Fruit fly (Drosophila melanogaster) whole organism, embryonic: ENCODE results near the gene bsf.

Experiments
- Asciz ChIP-seq: fragments of 200-800 bp; sonication (Bioruptor generic); optimal IDR thresholded peaks from 2 replicates; lab custom pipeline; 2017; ENCODE audit warnings: missing biosample characterization, mild to moderate bottlenecking, missing genetic modification characterization, missing genetic modification reagents
- Atf3 ChIP-seq: fragments of 200-800 bp; sonication (Bioruptor generic); optimal IDR thresholded peaks from 3 replicates; lab custom pipeline; 2016; ENCODE audit warnings: missing biosample characterization, missing genetic modification characterization
- Blimp-1 ChIP-seq: fragments of 200-800 bp; sonication (Bioruptor generic); optimal IDR thresholded peaks from 3 replicates; lab custom pipeline; 2018; ENCODE audit warnings: missing biosample characterization, missing genetic modification characterization, mild to moderate bottlenecking, moderate library complexity, missing genetic modification reagents
- C15 ChIP-seq: fragments of 200-800 bp; sonication (Bioruptor generic); IDR thresholded peaks from 3 replicates; pipeline ENCODE4 v1.3.6; 2022; ENCODE audit warnings: missing biosample characterization, missing genetic modification characterization
- CG10147 ChIP-seq: fragments of 200-800 bp; sonication (Bioruptor generic); optimal IDR thresholded peaks from 2 replicates; lab custom pipeline; 2019; ENCODE audit warnings: missing biosample characterization, mild to moderate bottlenecking, missing genetic modification characterization, moderate library complexity
- CG10959 ChIP-seq: fragments of 200-800 bp; sonication (Bioruptor generic); IDR thresholded peaks from 2 replicates; pipeline ENCODE4 v1.3.6; 2022; ENCODE audit warnings: missing biosample characterization, missing genetic modification characterization
- CG11085 ChIP-seq: fragments of 200-800 bp; sonication (Bioruptor generic); IDR thresholded peaks from 2 replicates; pipeline ENCODE4 v1.3.6; 2022; ENCODE audit warnings: missing biosample characterization, missing genetic modification characterization
- CG11398 ChIP-seq: fragments of 200-800 bp; sonication (Bioruptor generic); optimal IDR thresholded peaks from 2 replicates; lab custom pipeline; 2016; ENCODE audit warnings: missing biosample characterization, missing genetic modification characterization
- CG11696 ChIP-seq: fragments of 200-800 bp; sonication (Bioruptor generic); IDR thresholded peaks from 2 replicates; pipeline ENCODE4 v1.3.6; 2022; ENCODE audit warnings: missing biosample characterization, missing genetic modification characterization
- CG13775 ChIP-seq: fragments of 200-800 bp; sonication (Bioruptor generic); optimal IDR thresholded peaks from 3 replicates; lab custom pipeline; 2017; ENCODE audit warnings: missing biosample characterization, mild to moderate bottlenecking, missing genetic modification characterization
- CG15269 ChIP-seq: fragments of 200-800 bp; sonication (Bioruptor generic); optimal IDR thresholded peaks from 2 replicates; lab custom pipeline; 2018; ENCODE audit warnings: missing biosample characterization, mild to moderate bottlenecking, missing genetic modification characterization, moderate library complexity
- CG16779 ChIP-seq: fragments of 200-800 bp; sonication (Bioruptor generic); IDR thresholded peaks from 2 replicates; pipeline ENCODE4 v1.3.6; 2022; ENCODE audit warnings: missing biosample characterization, missing genetic modification characterization
- CG3726 ChIP-seq: fragments of 200-800 bp; sonication (Bioruptor generic); IDR thresholded peaks from 3 replicates; pipeline ENCODE4, ENCODE4 v1.3.6; 2022; ENCODE audit warnings: missing biosample characterization, missing genetic modification characterization
- CG4707 ChIP-seq: fragments of 200-800 bp; sonication (Bioruptor generic); optimal IDR thresholded peaks from 2 replicates; lab custom pipeline; 2018; ENCODE audit warnings: missing biosample characterization, mild to moderate bottlenecking, missing genetic modification characterization, moderate library complexity
- CG6791 ChIP-seq: fragments of 200-800 bp; sonication (Bioruptor generic); IDR thresholded peaks from 3 replicates; pipeline ENCODE4 v1.3.6; 2022; ENCODE audit warnings: missing biosample characterization, missing genetic modification characterization; ENCODE audit not compliant: partially characterized antibody
- CG6854 ChIP-seq: fragments of 200-800 bp; sonication (Bioruptor generic); optimal IDR thresholded peaks from 3 replicates; lab custom pipeline; 2017; ENCODE audit warnings: missing biosample characterization, mild to moderate bottlenecking, missing genetic modification characterization
- CG8944 ChIP-seq: fragments of 200-800 bp; sonication (Bioruptor generic); optimal IDR thresholded peaks from 3 replicates; lab custom pipeline; 2016; ENCODE audit warnings: missing biosample characterization, missing genetic modification characterization
- CG9215 ChIP-seq: fragments of 200-800 bp; sonication (Bioruptor generic); IDR thresholded peaks from 2 replicates; pipeline ENCODE4 v1.3.6; 2022; ENCODE audit warnings: missing biosample characterization, missing genetic modification characterization
- Dip2 ChIP-seq: fragments of 200-800 bp; sonication (Bioruptor generic); IDR thresholded peaks from 2 replicates; pipeline ENCODE4 v1.3.6; 2022; ENCODE audit warnings: missing biosample characterization, missing genetic modification characterization
- Dref ChIP-seq: fragments of 200-800 bp; sonication (Bioruptor generic); IDR thresholded peaks from 2 replicates; pipeline ENCODE4 v1.3.6; 2022; ENCODE audit warnings: missing biosample characterization, missing genetic modification characterization
- E2f1 ChIP-seq: fragments of 200-800 bp; sonication (Bioruptor generic); IDR thresholded peaks from 2 replicates; pipeline ENCODE4 v1.3.6; 2022; ENCODE audit warnings: missing biosample characterization, missing genetic modification characterization
- Ets97D ChIP-seq: fragments of 200-800 bp; sonication (Bioruptor generic); optimal IDR thresholded peaks from 3 replicates; lab custom pipeline; 2016; ENCODE audit warnings: missing biosample characterization, missing genetic modification characterization
- HmgZ ChIP-seq: fragments of 200-800 bp; sonication (Bioruptor generic); optimal IDR thresholded peaks from 2 replicates; lab custom pipeline; 2018; ENCODE audit warnings: missing biosample characterization, mild to moderate bottlenecking, missing genetic modification characterization
- Hsf ChIP-seq: fragments of 200-800 bp; sonication (Bioruptor generic); optimal IDR thresholded peaks from 3 replicates; lab custom pipeline; 2016; ENCODE audit warnings: missing biosample characterization, missing genetic modification characterization
- NfI ChIP-seq: fragments of 200-800 bp; sonication (Bioruptor generic); optimal IDR thresholded peaks from 3 replicates; lab custom pipeline; 2018; ENCODE audit warnings: missing biosample characterization, mild to moderate bottlenecking, missing genetic modification characterization, moderate library complexity
- Oaz ChIP-seq: fragments of 200-800 bp; sonication (Bioruptor generic); IDR thresholded peaks from 2 replicates; pipeline ENCODE4 v1.3.6; 2022; ENCODE audit warnings: missing biosample characterization, missing genetic modification characterization
- Oli ChIP-seq: fragments of 200-800 bp; sonication (Bioruptor generic); optimal IDR thresholded peaks from 2 replicates; lab custom pipeline; 2018; ENCODE audit warnings: missing biosample characterization, mild to moderate bottlenecking, missing genetic modification characterization, moderate library complexity
- PHDP ChIP-seq: fragments of 200-800 bp; sonication (Bioruptor generic); optimal IDR thresholded peaks from 3 replicates; lab custom pipeline; 2018; ENCODE audit warnings: missing biosample characterization, mild to moderate bottlenecking, missing genetic modification characterization, moderate library complexity
- Side ChIP-seq: fragments of 200-800 bp; sonication (Bioruptor generic); optimal IDR thresholded peaks from 2 replicates; lab custom pipeline; 2016; ENCODE audit warnings: missing biosample characterization, missing genetic modification characterization
- Sox102F ChIP-seq: fragments of 200-800 bp; sonication (Bioruptor generic); optimal IDR thresholded peaks from 2 replicates; lab custom pipeline; 2018; ENCODE audit warnings: missing biosample characterization, mild to moderate bottlenecking, missing genetic modification characterization, moderate library complexity
- Sry-δ ChIP-seq: fragments of 200-800 bp; sonication (Bioruptor generic); optimal IDR thresholded peaks from 2 replicates; lab custom pipeline; 2016; ENCODE audit warnings: missing biosample characterization, missing genetic modification characterization
- al ChIP-seq: fragments of 200-800 bp; sonication (Bioruptor generic); IDR thresholded peaks from 2 replicates; pipeline ENCODE4 v1.3.6; 2022; ENCODE audit warnings: missing biosample characterization, missing genetic modification characterization
- dmrt99B ChIP-seq: fragments of 200-800 bp; sonication (Bioruptor generic); optimal IDR thresholded peaks from 2 replicates; lab custom pipeline; 2018; ENCODE audit warnings: missing biosample characterization, mild to moderate bottlenecking, missing genetic modification characterization, moderate library complexity
- knrl ChIP-seq: fragments of 200-800 bp; sonication (Bioruptor generic); IDR thresholded peaks from 3 replicates; pipeline ENCODE4 v1.3.6; 2022; ENCODE audit warnings: missing biosample characterization, missing genetic modification characterization; ENCODE audit not compliant: partially characterized antibody
- lola ChIP-seq, 3 experiments: fragments of >200 bp in 2 of 3; fragments of 200-800 bp in 1 of 3; sonication (Bioruptor generic) in 1 of 3; optimal IDR thresholded peaks; 2 replicates each; lab custom pipeline; 2017 to 2019; ENCODE audit warnings: missing biosample characterization in 3 of 3, missing genetic modification characterization in 3 of 3, mild to moderate bottlenecking in 1 of 3, moderate library complexity in 1 of 3
- oc ChIP-seq: fragments of 200-800 bp; sonication (Bioruptor generic); optimal IDR thresholded peaks from 2 replicates; lab custom pipeline; 2018; ENCODE audit warnings: missing biosample characterization, mild to moderate bottlenecking, missing genetic modification characterization, moderate library complexity
- pan ChIP-seq, 4 experiments: fragments of >200 bp in 3 of 4; fragments of 200-800 bp in 1 of 4; sonication (Bioruptor generic) in 1 of 4; optimal IDR thresholded peaks in 3 of 4; IDR thresholded peaks in 1 of 4; 2 replicates each; pipeline versions ENCODE4 v1.3.6 to Lab custom; 2017 to 2022; ENCODE audit warnings: missing biosample characterization in 2 of 4, missing genetic modification characterization in 2 of 4, mixed read lengths in 1 of 4
- pho ChIP-seq: fragments of 200-800 bp; sonication (Bioruptor generic); optimal IDR thresholded peaks from 2 replicates; lab custom pipeline; 2016; ENCODE audit warnings: missing biosample characterization, missing genetic modification characterization
- pita ChIP-seq: fragments of 200-800 bp; sonication (Bioruptor generic); optimal IDR thresholded peaks from 2 replicates; lab custom pipeline; 2017; ENCODE audit warnings: missing biosample characterization, mild to moderate bottlenecking, missing genetic modification characterization
- repo ChIP-seq: fragments of 200-800 bp; sonication (Bioruptor generic); optimal IDR thresholded peaks from 2 replicates; lab custom pipeline; 2016; ENCODE audit warnings: missing biosample characterization, missing genetic modification characterization
- scrt ChIP-seq: fragments of 200-800 bp; sonication (Bioruptor generic); optimal IDR thresholded peaks from 2 replicates; lab custom pipeline; 2018; ENCODE audit warnings: missing biosample characterization, mild to moderate bottlenecking, missing genetic modification characterization, moderate library complexity
- slbo ChIP-seq: fragments of 200-800 bp; sonication (Bioruptor generic); IDR thresholded peaks from 2 replicates; pipeline ENCODE4 v1.3.6; 2022; ENCODE audit warnings: missing biosample characterization, missing genetic modification characterization
- tll ChIP-seq, 2 experiments: fragments of 200-800 bp in 1 of 2; fragments of >200 bp in 1 of 2; sonication (Bioruptor generic) in 1 of 2; optimal IDR thresholded peaks; 2 replicates each; lab custom pipeline; 2017 to 2019; ENCODE audit warnings: missing biosample characterization in 2 of 2, missing genetic modification characterization in 2 of 2, mild to moderate bottlenecking in 1 of 2, moderate library complexity in 1 of 2
- trem ChIP-seq: fragments of 200-800 bp; optimal IDR thresholded peaks from 3 replicates; lab custom pipeline; 2019; ENCODE audit warnings: missing biosample characterization, mild to moderate bottlenecking, missing genetic modification characterization, moderate library complexity
- usp ChIP-seq: fragments of >200 bp; optimal IDR thresholded peaks from 2 replicates; lab custom pipeline; 2017; ENCODE audit warnings: missing biosample characterization, missing genetic modification characterization
- vvl ChIP-seq: fragments of 200-800 bp; sonication (Bioruptor generic); IDR thresholded peaks from 2 replicates; pipeline ENCODE4 v1.3.6; 2022; ENCODE audit warnings: missing biosample characterization, missing genetic modification characterization
- wdn ChIP-seq: fragments of 200-800 bp; sonication (Bioruptor generic); IDR thresholded peaks from 2 replicates; pipeline ENCODE4 v1.3.6; 2022; ENCODE audit warnings: missing biosample characterization, missing genetic modification characterization
- zf30C ChIP-seq: fragments of 200-800 bp; sonication (Bioruptor generic); optimal IDR thresholded peaks from 3 replicates; lab custom pipeline; 2018; ENCODE audit warnings: missing biosample characterization, mild to moderate bottlenecking, missing genetic modification characterization

Gene bsf

dm6 chr2L:18442903-18443608 lies 11.3 kb downstream of the bsf start, which contains the start of gene RpS26 (continued):
- TF ChIP-seq Hsf (GFP tag; lab: Kevin White, UChicago) = peak; percentile 24
- TF ChIP-seq CG4707 (GFP tag; lab: Kevin White, UChicago) = no peak
- TF ChIP-seq HmgZ (tag; lab: Kevin White, UChicago) = peak; percentile 16
- no peak for TF ChIP-seq pan (optimal IDR thresholded peaks at IDR 0.05; lab: Kevin White, UChicago)
- TF ChIP-seq pan (GFP tag; optimal IDR thresholded peaks at IDR 0.05 in 1 of 2, IDR thresholded peaks at IDR 0.05 in 1 of 2) = no peak
- no peak for TF ChIP-seq Oli (tag; lab: Kevin White, UChicago)
- TF ChIP-seq CG16779 (GFP tag; lab: Robert Waterston, UW) = no peak
- no peak for TF ChIP-seq CG15269 (tag; lab: Kevin White, UChicago)
- TF ChIP-seq CG6791 (GFP tag; lab: Robert Waterston, UW) = no peak
- no peak for TF ChIP-seq CG11696
- no peak for TF ChIP-seq CG10959 (GFP tag; lab: Robert Waterston, UW)
- peak; percentile 65 for TF ChIP-seq Side (GFP tag; lab: Kevin White, UChicago)
- no peak for TF ChIP-seq Oaz (GFP tag; lab: Robert Waterston, UW)
- TF ChIP-seq Asciz (GFP tag; lab: Kevin White, UChicago) = no peak
- peak; percentile 28 for TF ChIP-seq scrt (GFP tag; lab: Kevin White, UChicago)
- no peak for TF ChIP-seq C15 (GFP tag; lab: Robert Waterston, UW)
- peak; percentile 44 for TF ChIP-seq pho (GFP tag; lab: Kevin White, UChicago)
- TF ChIP-seq tll (GFP tag; optimal IDR thresholded peaks at IDR 0.05; lab: Kevin White, UChicago) = peak in 1 of 2 experiments; percentile 49
- TF ChIP-seq CG11398 = no peak
- TF ChIP-seq usp (GFP tag; lab: Kevin White, UChicago) = no peak
- no peak for TF ChIP-seq Dip2 (GFP tag; lab: Robert Waterston, UW)
- TF ChIP-seq CG6854 (GFP tag; lab: Kevin White, UChicago) = peak; percentile 38
- TF ChIP-seq al = peak; percentile 35; the same call in 1 of the 2 replicates
- TF ChIP-seq CG10147 (GFP tag; lab: Kevin White, UChicago) = no peak
- TF ChIP-seq trem (tag; lab: Kevin White, UChicago) = peak; percentile 20
- TF ChIP-seq CG9215 (GFP tag; lab: Robert Waterston, UW) = peak; percentile 17; the same call in 1 of the 2 replicates
- TF ChIP-seq Sox102F (GFP tag; lab: Kevin White, UChicago) = no peak
- peak; percentile 54 for TF ChIP-seq Sry-δ (GFP tag; lab: Kevin White, UChicago)
- TF ChIP-seq slbo = peak; percentile 70
- no peak for TF ChIP-seq CG3726 (GFP tag; lab: Robert Waterston, UW)
- TF ChIP-seq CG11085 (GFP tag; lab: Robert Waterston, UW) = no peak; the same call in 1 of the 2 replicates
- 0 out of 2 replicates have a peak, but pooled peaks have one; percentile 31 for TF ChIP-seq Dref (GFP tag; lab: Robert Waterston, UW)
- TF ChIP-seq CG8944 (GFP tag; lab: Kevin White, UChicago) = peak; percentile 12
- TF ChIP-seq dmrt99B (tag; lab: Kevin White, UChicago) = no peak
- no peak for TF ChIP-seq zf30C (GFP tag; lab: Kevin White, UChicago)
- TF ChIP-seq pita (GFP tag; lab: Kevin White, UChicago) = no peak
- peak; percentile 98 for TF ChIP-seq Ets97D (GFP tag; lab: Kevin White, UChicago)
- TF ChIP-seq wdn (GFP tag; lab: Robert Waterston, UW) = no peak
- TF ChIP-seq E2f1 (GFP tag; lab: Robert Waterston, UW) = no peak
- TF ChIP-seq NfI (GFP tag; lab: Kevin White, UChicago) = peak; percentile 59
- peak in 1 of 3 experiments; percentile 42 for TF ChIP-seq lola (GFP tag; optimal IDR thresholded peaks at IDR 0.05; lab: Kevin White, UChicago)
- no peak for TF ChIP-seq Atf3
- peak; percentile 55 for TF ChIP-seq vvl (GFP tag; lab: Robert Waterston, UW)
- TF ChIP-seq PHDP (tag; lab: Kevin White, UChicago) = no peak
- TF ChIP-seq oc (tag; lab: Kevin White, UChicago) = no peak
- TF ChIP-seq repo (GFP tag; lab: Kevin White, UChicago) = no peak
- TF ChIP-seq Blimp-1 (GFP tag; lab: Kevin White, UChicago) = no peak
- peak; percentile 71 for TF ChIP-seq CG13775
- 0 out of 3 replicates have a peak, but pooled peaks have one; percentile 31 for TF ChIP-seq knrl (GFP tag; lab: Robert Waterston, UW)
